Worm (Caenorhabditis elegans): Measurements from ENCODE around the gene T08G3.13.

- TF ChIP-seq ceh-82 (tag; optimal IDR thresholded peaks at IDR 0.05) (no peak), nhr-237 (tag; optimal IDR thresholded peaks at IDR 0.05) (no peak), ceh-28 (tag; optimal IDR thresholded peaks at IDR 0.05) (no peak), nhr-77 (tag; optimal IDR thresholded peaks at IDR 0.05) (no peak)
Measured at ce11 chrV:16433471-16433870, 14.4 kb upstream of the T08G3.13 start, which contains the start of gene clec-234.
